Worm (Caenorhabditis elegans) whole organism, young adult: ENCODE data around the gene ugt-47.

Experiments
- B0035.1 ChIP-seq: sonication (generic microtip); optimal IDR thresholded peaks from 2 replicates; lab custom pipeline; 2016; ENCODE audit warnings: missing genetic modification characterization, mild to moderate bottlenecking, missing compliant biosample characterization, missing genotype, missing genetic modification reagents
- C06A6.2 ChIP-seq: fragments of 200-800 bp; sonication (Bioruptor generic); conservative IDR thresholded peaks from 2 replicates; pipeline ENCODE4 v1.3.6; 2022; ENCODE audit warnings: missing genetic modification characterization, missing compliant biosample characterization
- F37B4.10 ChIP-seq: fragments of 200-800 bp; sonication (Bioruptor generic); IDR thresholded peaks from 2 replicates; pipeline ENCODE4 v1.3.6; 2022; ENCODE audit warnings: missing genetic modification characterization, missing compliant biosample characterization
- F49E8.2 ChIP-seq: sonication (generic microtip); optimal IDR thresholded peaks from 3 replicates; lab custom pipeline; 2017; ENCODE audit warnings: missing genetic modification characterization, mild to moderate bottlenecking, missing compliant biosample characterization, antibody characterized with exemption, moderate library complexity; ENCODE audit not compliant: insufficient read depth
- F55B11.4 ChIP-seq: sonication (generic microtip); optimal IDR thresholded peaks from 2 replicates; lab custom pipeline; 2016; ENCODE audit warnings: missing compliant biosample characterization, missing genetic modification characterization, borderline replicate concordance; ENCODE audit not compliant: insufficient read depth
- F57A8.1 ChIP-seq: fragments of 200-800 bp; sonication (Bioruptor generic); optimal IDR thresholded peaks from 2 replicates; lab custom pipeline; 2018; ENCODE audit warnings: mild to moderate bottlenecking, missing genetic modification characterization, moderate library complexity, missing compliant biosample characterization
- F57C9.4 ChIP-seq: sonication (generic microtip); optimal IDR thresholded peaks from 2 replicates; lab custom pipeline; 2017; ENCODE audit warnings: mild to moderate bottlenecking, missing genetic modification characterization, missing compliant biosample characterization
- K12H6.12 ChIP-seq: fragments of 200-800 bp; sonication (Bioruptor generic); optimal IDR thresholded peaks from 2 replicates; lab custom pipeline; 2018; ENCODE audit warnings: mild to moderate bottlenecking, missing genetic modification characterization, missing compliant biosample characterization
- T07F8.4 ChIP-seq: sonication (generic microtip); optimal IDR thresholded peaks from 2 replicates; lab custom pipeline; 2016; ENCODE audit warnings: mild to moderate bottlenecking, missing genetic modification characterization, moderate library complexity, missing compliant biosample characterization
- T26A5.8 ChIP-seq: sonication (generic microtip); optimal IDR thresholded peaks from 2 replicates; lab custom pipeline; 2016; ENCODE audit warnings: missing genetic modification characterization, missing compliant biosample characterization
- Y56A3A.18 ChIP-seq: fragments of 200-800 bp; sonication (Bioruptor generic); IDR thresholded peaks from 2 replicates; pipeline ENCODE4 v1.3.6; 2022; ENCODE audit warnings: missing genetic modification reagents, missing genetic modification characterization, missing compliant biosample characterization
- Y95B8A.8 ChIP-seq: fragments of 200-800 bp; sonication (Bioruptor generic); IDR thresholded peaks from 2 replicates; pipeline ENCODE4 v1.3.6; 2022; ENCODE audit warnings: missing genetic modification reagents, missing genetic modification characterization, missing compliant biosample characterization
- ZK185.1 ChIP-seq: sonication (generic microtip); optimal IDR thresholded peaks from 2 replicates; lab custom pipeline; 2016; ENCODE audit warnings: mild to moderate bottlenecking, missing genetic modification characterization, missing compliant biosample characterization; ENCODE audit not compliant: poor library complexity, severe bottlenecking
- akir-1 ChIP-seq: fragments of 200-800 bp; sonication (Bioruptor generic); optimal IDR thresholded peaks from 2 replicates; lab custom pipeline; 2018; ENCODE audit warnings: mild to moderate bottlenecking, missing genetic modification characterization, moderate library complexity, missing compliant biosample characterization
- athp-1 ChIP-seq: sonication (generic microtip); optimal IDR thresholded peaks from 2 replicates; lab custom pipeline; 2017; ENCODE audit warnings: mild to moderate bottlenecking, missing genetic modification characterization, missing compliant biosample characterization
- attf-3 ChIP-seq: fragments of 200-800 bp; sonication (Bioruptor generic); conservative IDR thresholded peaks from 2 replicates; pipeline ENCODE4 v1.3.6; 2022; ENCODE audit warnings: missing genetic modification reagents, missing genetic modification characterization, missing compliant biosample characterization
- bed-1 ChIP-seq: fragments of 200-800 bp; sonication (Bioruptor generic); IDR thresholded peaks from 2 replicates; pipeline ENCODE4 v1.3.6; 2022; ENCODE audit warnings: missing genetic modification reagents, missing genetic modification characterization, missing compliant biosample characterization
- ceh-79 ChIP-seq: sonication (generic microtip); optimal IDR thresholded peaks from 2 replicates; lab custom pipeline; 2017; ENCODE audit warnings: mild to moderate bottlenecking, missing genetic modification characterization, missing compliant biosample characterization
- ceh-91 ChIP-seq: fragments of 200-800 bp; sonication (Bioruptor generic); IDR thresholded peaks from 2 replicates; pipeline ENCODE4 v1.3.6; 2022; ENCODE audit warnings: missing genetic modification reagents, missing genetic modification characterization, missing compliant biosample characterization
- chd-7 ChIP-seq: sonication (generic microtip); optimal IDR thresholded peaks from 2 replicates; lab custom pipeline; 2016; ENCODE audit warnings: mild to moderate bottlenecking, missing genetic modification characterization, moderate library complexity, missing compliant biosample characterization
- die-1 ChIP-seq: sonication (generic microtip); optimal IDR thresholded peaks from 2 replicates; lab custom pipeline; 2016; ENCODE audit warnings: missing genotype, mild to moderate bottlenecking, missing genetic modification characterization, missing compliant biosample characterization
- dox-1 ChIP-seq: fragments of 200-800 bp; sonication (Bioruptor generic); IDR thresholded peaks from 2 replicates; pipeline ENCODE4 v1.3.6; 2022; ENCODE audit warnings: missing genetic modification reagents, missing genetic modification characterization, missing compliant biosample characterization
- efl-1 ChIP-seq: fragments of 150-350 bp; optimal IDR thresholded peaks from 2 replicates; lab custom pipeline; 2014; ENCODE audit warnings: missing biosample characterization, missing genetic modification reagents, missing genetic modification characterization
- ets-4 ChIP-seq: fragments of 200-800 bp; sonication (Bioruptor generic); optimal IDR thresholded peaks from 2 replicates; lab custom pipeline; 2018; ENCODE audit warnings: mild to moderate bottlenecking, missing genetic modification characterization, missing compliant biosample characterization
- gei-17 ChIP-seq: fragments of 200-800 bp; sonication (Bioruptor generic); optimal IDR thresholded peaks from 2 replicates; lab custom pipeline; 2018; ENCODE audit warnings: mild to moderate bottlenecking, missing genetic modification characterization, missing compliant biosample characterization
- hlh-26 ChIP-seq: fragments of 200-800 bp; sonication (Bioruptor generic); conservative IDR thresholded peaks from 2 replicates; pipeline ENCODE4 v1.3.6; 2022; ENCODE audit warnings: missing genetic modification reagents, missing genetic modification characterization, missing compliant biosample characterization
- hrde-1 ChIP-seq: sonication (generic microtip); optimal IDR thresholded peaks from 2 replicates; lab custom pipeline; 2016; ENCODE audit warnings: missing genetic modification characterization, mild to moderate bottlenecking, missing compliant biosample characterization, moderate library complexity, missing genotype, missing genetic modification reagents, borderline replicate concordance
- lin-26 ChIP-seq: fragments of 200-800 bp; sonication (Bioruptor generic); IDR thresholded peaks from 2 replicates; pipeline ENCODE4 v1.3.6; 2022; ENCODE audit warnings: missing genetic modification reagents, missing genetic modification characterization, missing compliant biosample characterization
- lin-35 ChIP-seq, 3 experiments: fragments of 150-350 bp in 2 of 3; sonication (generic microtip) in 1 of 3; optimal IDR thresholded peaks; 2 replicates each; lab custom pipeline; 2014 to 2018; ENCODE audit warnings: missing biosample characterization in 3 of 3, missing genetic modification characterization in 3 of 3, missing genetic modification reagents in 3 of 3
- lin-40 ChIP-seq: sonication (generic microtip); optimal IDR thresholded peaks from 2 replicates; lab custom pipeline; 2016; ENCODE audit warnings: missing genetic modification characterization, mild to moderate bottlenecking, missing compliant biosample characterization, missing genotype, missing genetic modification reagents
- lin-54 ChIP-seq: fragments of 200-800 bp; sonication (Bioruptor generic); optimal IDR thresholded peaks from 2 replicates; lab custom pipeline; 2018; ENCODE audit warnings: mild to moderate bottlenecking, missing genetic modification characterization, missing compliant biosample characterization
- lsl-1 ChIP-seq: fragments of 200-800 bp; sonication (Bioruptor generic); optimal IDR thresholded peaks from 2 replicates; lab custom pipeline; 2018; ENCODE audit warnings: mild to moderate bottlenecking, missing genetic modification characterization, moderate library complexity, missing compliant biosample characterization
- madf-6 ChIP-seq: fragments of 200-800 bp; sonication (Bioruptor generic); IDR thresholded peaks from 2 replicates; pipeline ENCODE4 v1.3.6; 2022; ENCODE audit warnings: missing genetic modification reagents, missing genetic modification characterization, missing compliant biosample characterization
- mxl-1 ChIP-seq: sonication (generic microtip); optimal IDR thresholded peaks from 2 replicates; lab custom pipeline; 2016; ENCODE audit warnings: missing genetic modification characterization, missing compliant biosample characterization
- nfya-1 ChIP-seq: sonication (generic microtip); optimal IDR thresholded peaks from 2 replicates; lab custom pipeline; 2017; ENCODE audit warnings: antibody characterized with exemption, missing compliant biosample characterization, missing genetic modification characterization, borderline replicate concordance; ENCODE audit not compliant: insufficient read depth
- nhr-120 ChIP-seq: fragments of 200-800 bp; sonication (Bioruptor generic); IDR thresholded peaks from 2 replicates; pipeline ENCODE4 v1.3.6; 2022; ENCODE audit warnings: missing genetic modification characterization, missing compliant biosample characterization
- nhr-80 ChIP-seq: sonication (generic microtip); optimal IDR thresholded peaks from 2 replicates; lab custom pipeline; 2016; ENCODE audit warnings: missing genetic modification characterization, missing compliant biosample characterization
- pbrm-1 ChIP-seq: fragments of 200-800 bp; sonication (Bioruptor generic); IDR thresholded peaks from 2 replicates; pipeline ENCODE4 v1.3.6; 2022; ENCODE audit warnings: missing genetic modification reagents, missing genetic modification characterization, missing compliant biosample characterization
- sdz-38 ChIP-seq: sonication (generic microtip); optimal IDR thresholded peaks from 2 replicates; lab custom pipeline; 2016; ENCODE audit warnings: missing genotype, missing genetic modification characterization, missing compliant biosample characterization
- snpc-1.3 ChIP-seq: sonication (generic microtip); optimal IDR thresholded peaks from 2 replicates; lab custom pipeline; 2017; ENCODE audit warnings: missing genetic modification characterization, mild to moderate bottlenecking, missing compliant biosample characterization, antibody characterized with exemption, moderate library complexity, missing genotype, missing genetic modification reagents; ENCODE audit not compliant: insufficient read depth
- tbp1 ChIP-seq: fragments of 200-800 bp; sonication (Bioruptor generic); optimal IDR thresholded peaks from 2 replicates; lab custom pipeline; 2018; ENCODE audit warnings: mild to moderate bottlenecking, missing genetic modification characterization, missing compliant biosample characterization
- unc-62 ChIP-seq: fragments of 150-350 bp; optimal IDR thresholded peaks from 2 replicates; lab custom pipeline; 2014; ENCODE audit warnings: missing biosample characterization, missing genetic modification reagents, missing genetic modification characterization
- zfh-2 ChIP-seq: fragments of 200-800 bp; sonication (Bioruptor generic); conservative IDR thresholded peaks from 2 replicates; pipeline ENCODE4 v1.3.6; 2022; ENCODE audit warnings: missing genetic modification reagents, missing genetic modification characterization, missing compliant biosample characterization
- ztf-3 ChIP-seq: fragments of 200-800 bp; sonication (Bioruptor generic); optimal IDR thresholded peaks from 2 replicates; lab custom pipeline; 2018; ENCODE audit warnings: mild to moderate bottlenecking, missing genetic modification characterization, missing compliant biosample characterization
- ztf-6 ChIP-seq: fragments of 200-800 bp; sonication (Bioruptor generic); IDR thresholded peaks from 2 replicates; pipeline ENCODE4 v1.3.6; 2022; ENCODE audit warnings: missing genetic modification reagents, missing genetic modification characterization, missing compliant biosample characterization

ugt-47 gene

DNA sequence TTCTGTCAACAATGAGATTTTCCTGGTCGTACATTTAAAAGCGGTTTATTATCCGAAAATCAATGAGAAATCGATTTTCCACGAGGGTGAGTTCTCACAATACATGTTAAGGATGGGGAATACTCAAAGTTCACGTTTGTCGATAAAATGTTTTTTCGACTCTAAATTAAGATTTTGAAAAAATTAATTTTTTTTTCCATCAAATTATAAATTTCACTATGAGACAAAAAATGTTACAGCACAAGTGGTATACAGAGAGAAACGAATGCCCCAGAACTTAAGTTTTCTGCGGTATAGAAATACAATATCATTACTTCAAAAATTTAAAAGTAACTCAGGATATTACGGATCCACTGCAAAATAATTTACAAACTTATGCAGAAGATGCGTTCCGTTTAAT is 20.2 kb downstream of the ugt-47 start, which contains the start of gene R04B5.1:
Gene R04B5.1 (minus strand): TSS at position 101 of the 400 bp plus-strand sequence.
- TF ChIP-seq hrde-1 (tag; lab: Kevin White, UChicago) (no peak), F37B4.10 (GFP tag; lab: Robert Waterston, UW) (no peak), F49E8.2 (tag; lab: Kevin White, UChicago) (no peak), ceh-79 (tag; lab: Kevin White, UChicago) (no peak), sdz-38 (tag; lab: Kevin White, UChicago) (no peak), lsl-1 (no peak), gei-17 (GFP tag; lab: Kevin White, UChicago) (no peak), unc-62 (GFP tag; lab: Kevin White, UChicago) (no peak), ets-4 (no peak), attf-3 (GFP tag; lab: Robert Waterston, UW) (no peak), Y56A3A.18 (GFP tag; lab: Robert Waterston, UW) (no peak), madf-6 (GFP tag; lab: Robert Waterston, UW) (no peak), nhr-80 (tag; lab: Kevin White, UChicago) (no peak), lin-40 (tag; lab: Kevin White, UChicago) (no peak), die-1 (tag; lab: Kevin White, UChicago) (no peak), B0035.1 (no peak)

DNA sequence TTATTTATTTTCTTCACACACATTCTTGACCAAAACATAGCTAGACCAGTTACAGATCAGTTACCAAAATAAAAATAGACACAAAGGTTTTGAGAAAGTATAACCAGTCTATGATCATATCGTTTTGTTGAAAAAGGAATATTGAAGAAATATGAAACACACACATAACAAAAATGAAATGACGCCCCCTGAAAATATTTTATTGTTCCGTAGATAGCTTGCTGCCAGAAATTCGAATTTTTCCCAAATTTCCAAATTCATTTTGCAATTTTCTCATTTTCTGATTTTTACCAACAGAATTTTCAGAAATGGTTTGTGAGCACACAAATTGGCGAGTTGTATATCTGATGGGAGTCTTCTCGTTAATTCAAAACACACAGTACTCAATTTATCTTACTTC is 23.0 kb downstream of the ugt-47 start, which contains the start of gene F57A8.7:
Gene F57A8.7 (plus strand): TSS at position 301 of the 400 bp plus-strand sequence.
- TF ChIP-seq nhr-120 (GFP tag; lab: Robert Waterston, UW), result no peak
- no peak for TF ChIP-seq T26A5.8 (tag; lab: Kevin White, UChicago)
- TF ChIP-seq efl-1 (GFP tag; lab: Kevin White, UChicago), result no peak
- TF ChIP-seq F57A8.1 (GFP tag; lab: Kevin White, UChicago), result no peak
- no peak for TF ChIP-seq mxl-1 (tag; lab: Kevin White, UChicago)
- TF ChIP-seq ZK185.1 (tag; lab: Kevin White, UChicago), result no peak
- TF ChIP-seq F55B11.4 (tag; lab: Kevin White, UChicago), result no peak
- TF ChIP-seq zfh-2 (GFP tag; lab: Robert Waterston, UW), result no peak
- no peak for TF ChIP-seq hlh-26 (GFP tag; lab: Robert Waterston, UW)
- TF ChIP-seq ztf-6 (GFP tag; lab: Robert Waterston, UW), result no peak
- no peak for TF ChIP-seq snpc-1.3 (tag; lab: Kevin White, UChicago)
- no peak for TF ChIP-seq Y95B8A.8 (GFP tag; lab: Robert Waterston, UW)

DNA sequence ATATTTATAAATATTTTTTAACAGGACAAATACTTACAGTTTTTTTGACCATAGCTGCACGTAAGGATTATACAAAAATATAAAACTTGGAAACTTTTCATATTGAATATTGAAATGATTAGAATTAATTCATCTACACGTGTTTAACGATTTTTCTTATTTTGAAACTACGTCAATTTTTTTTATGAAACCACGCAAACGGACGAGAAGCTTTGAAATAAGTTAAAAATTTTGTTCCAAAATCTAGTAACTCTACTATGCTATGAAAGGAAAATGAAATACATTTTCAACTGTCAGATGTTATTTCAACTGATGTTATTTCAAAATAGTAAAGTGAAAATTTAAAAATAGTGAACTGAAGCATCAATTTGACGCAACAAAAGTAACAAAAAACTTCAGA is 24.6 kb downstream of the ugt-47 start, which contains the start of gene F57A8.6:
Gene F57A8.6 (minus strand): TSS at position 101 of the 400 bp plus-strand sequence.
- TF ChIP-seq ZK185.1 (tag; lab: Kevin White, UChicago) (no peak), ztf-3 (no peak), nfya-1 (tag; lab: Kevin White, UChicago) (no peak), F57C9.4 (tag; lab: Kevin White, UChicago) (no peak), C06A6.2 (GFP tag; lab: Robert Waterston, UW) (no peak), lin-26 (GFP tag; lab: Robert Waterston, UW) (no peak), lin-35 (GFP tag; optimal IDR thresholded peaks at IDR 0.05; lab: Kevin White, UChicago) (no peak), mxl-1 (tag; lab: Kevin White, UChicago) (no peak), ceh-91 (no peak), lin-54 (GFP tag; lab: Kevin White, UChicago) (no peak), akir-1 (GFP tag; lab: Kevin White, UChicago) (no peak), tbp1 (GFP tag; lab: Kevin White, UChicago) (no peak), dox-1 (GFP tag; lab: Robert Waterston, UW) (no peak), athp-1 (no peak), F55B11.4 (tag; lab: Kevin White, UChicago) (no peak), chd-7 (tag; lab: Kevin White, UChicago) (no peak), K12H6.12 (tag; lab: Kevin White, UChicago) (no peak), pbrm-1 (GFP tag; lab: Robert Waterston, UW) (no peak), bed-1 (no peak), T07F8.4 (tag; lab: Kevin White, UChicago) (no peak)
- TF ChIP-seq, all 124 proteins: peak for 0
